Worm (Caenorhabditis elegans): Measurements from ENCODE around the gene C04C3.14.

DNA sequence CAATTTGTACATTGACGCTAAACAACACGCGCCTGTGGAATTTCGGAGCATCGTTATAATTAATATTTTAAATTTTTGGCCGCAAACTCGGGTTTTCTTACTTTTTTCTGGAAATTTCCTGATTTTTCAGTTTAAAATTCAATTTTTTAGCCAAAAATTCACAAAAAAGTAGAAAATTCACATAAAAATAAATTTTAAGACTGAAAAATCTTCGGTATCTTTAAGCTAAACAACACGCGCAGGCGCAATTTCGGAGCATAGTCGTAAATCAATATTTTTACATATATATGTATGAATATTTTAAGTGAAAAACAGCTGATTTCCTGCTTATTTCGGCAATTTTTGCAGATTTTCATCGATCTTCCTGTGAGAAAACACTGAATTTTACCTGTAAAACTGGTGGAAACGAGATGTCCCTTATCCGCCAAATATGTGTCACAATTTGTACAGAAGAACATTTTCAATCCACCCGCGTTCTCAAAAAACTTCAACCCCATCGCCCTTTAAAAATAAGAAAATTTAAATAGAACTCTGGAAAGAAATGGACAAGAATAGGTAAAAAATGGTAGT lies 13.3 kb upstream of the C04C3.14 start, which contains the start of gene B0546.3:
- TF ChIP-seq pes-1 (GFP tag; IDR thresholded peaks at IDR 0.05) (no peak), B0310.2 (tag; optimal IDR thresholded peaks at IDR 0.05) (no peak), hmbx-1 (tag; optimal IDR thresholded peaks at IDR 0.05) (no peak), flt-1 (GFP tag; IDR thresholded peaks at IDR 0.05) (no peak), F13C5.2 (tag; optimal IDR thresholded peaks at IDR 0.05) (no peak), tra-4 (tag; optimal IDR thresholded peaks at IDR 0.05) (no peak), ama-1 (optimal IDR thresholded peaks at IDR 0.05) (no peak), ceh-13 (GFP tag; optimal IDR thresholded peaks at IDR 0.05) (no peak), ets-7 (tag; optimal IDR thresholded peaks at IDR 0.05) (no peak)

Data from whole organism, early embryonic.